Worm (Caenorhabditis elegans) whole organism, L4 larva: Measurements from ENCODE around the gene skih-2.
A peak's percentile ranks its signal among the peaks of the same experiment; 100 is the strongest.

ENCODE experiments used
- ceh-32 ChIP-seq: sonication (generic microtip); optimal IDR thresholded peaks from 2 replicates; lab custom pipeline; 2016; ENCODE audit warnings: mild to moderate bottlenecking, missing genetic modification characterization, missing compliant biosample characterization; ENCODE audit not compliant: poor library complexity
- ces-1 ChIP-seq: fragments of 150-350 bp; sonication (generic microtip); optimal IDR thresholded peaks from 4 replicates; lab custom pipeline; 2014; ENCODE audit warnings: missing biosample characterization, missing genetic modification reagents, missing genetic modification characterization
- dpl-1 ChIP-seq: fragments of 150-350 bp; optimal IDR thresholded peaks from 2 replicates; lab custom pipeline; 2014; ENCODE audit warnings: missing biosample characterization, missing genetic modification reagents, missing genetic modification characterization
- lin-29 ChIP-seq: fragments of 200-800 bp; sonication (Bioruptor generic); IDR thresholded peaks from 2 replicates; pipeline ENCODE4 v1.3.6; 2022; ENCODE audit warnings: missing genetic modification reagents, missing genetic modification characterization, missing compliant biosample characterization
- mdl-1 ChIP-seq, 2 experiments: fragments of 150-350 bp in 1 of 2; sonication (generic microtip) in 1 of 2; optimal IDR thresholded peaks; 2 replicates each; lab custom pipeline; 2014 to 2017; ENCODE audit warnings: missing biosample characterization in 2 of 2, missing genetic modification characterization in 2 of 2
- nhr-10 ChIP-seq: fragments of 150-350 bp; optimal IDR thresholded peaks from 2 replicates; lab custom pipeline; 2014; ENCODE audit warnings: missing biosample characterization, missing genetic modification characterization
- nhr-41 ChIP-seq: fragments of 200-800 bp; sonication (Bioruptor generic); IDR thresholded peaks from 2 replicates; pipeline ENCODE4 v1.3.6; 2022; ENCODE audit warnings: missing genetic modification reagents, missing genetic modification characterization, missing compliant biosample characterization
- nhr-6 ChIP-seq: fragments of 150-350 bp; optimal IDR thresholded peaks from 2 replicates; lab custom pipeline; 2014; ENCODE audit warnings: missing biosample characterization, missing genetic modification characterization
- snpc-1.2 ChIP-seq: fragments of 200-800 bp; sonication (Bioruptor generic); IDR thresholded peaks from 2 replicates; pipeline ENCODE4 v1.3.6; 2022; ENCODE audit warnings: missing genetic modification reagents, missing genetic modification characterization, missing compliant biosample characterization
- zfp-2 ChIP-seq: sonication (generic microtip); optimal IDR thresholded peaks from 2 replicates; lab custom pipeline; 2016; ENCODE audit warnings: mild to moderate bottlenecking, missing genetic modification characterization, missing compliant biosample characterization

DNA sequence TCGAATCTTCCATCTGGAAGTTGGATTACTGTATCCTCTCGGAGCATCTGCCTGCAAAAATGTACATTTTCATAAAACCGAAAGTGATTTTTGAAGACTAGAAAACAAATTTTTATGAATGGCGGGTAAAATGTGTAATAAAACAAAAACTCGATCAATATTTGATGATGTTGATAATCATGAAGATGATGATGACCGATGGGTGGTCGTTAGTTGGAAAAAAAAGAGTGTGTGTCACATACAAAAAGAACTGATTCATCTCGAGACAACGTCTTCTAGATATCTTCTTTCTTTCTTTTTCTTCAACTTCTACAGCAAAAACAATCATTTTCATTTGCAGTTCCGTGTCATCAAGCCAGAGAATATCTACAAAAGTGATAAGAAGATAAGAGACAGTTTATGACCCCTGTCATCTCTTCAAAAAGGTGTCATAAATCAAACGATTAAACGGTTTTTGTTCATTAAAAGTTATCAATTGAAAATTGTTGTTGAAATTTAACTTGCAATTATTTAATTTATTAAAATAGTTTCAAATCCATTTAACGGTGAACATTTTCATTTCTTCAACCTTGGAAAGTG, 49.6 kb downstream of the skih-2 start, which contains the start of gene bcc-1:
- TF ChIP-seq nhr-10 (tag; lab: Kevin White, UChicago) (no peak), nhr-41 (no peak), dpl-1 (GFP tag; lab: Kevin White, UChicago) (no peak), ces-1 (GFP tag; lab: Kevin White, UChicago) (no peak), ceh-32 (tag; lab: Kevin White, UChicago) (no peak), mdl-1 (tag; optimal IDR thresholded peaks at IDR 0.05; lab: Kevin White, UChicago) (peak in 1 of 2 experiments; percentile 53), snpc-1.2 (GFP tag; lab: Robert Waterston, UW) (no peak), zfp-2 (tag; lab: Kevin White, UChicago) (no peak), lin-29 (GFP tag; lab: Robert Waterston, UW) (no peak), nhr-6 (tag; lab: Kevin White, UChicago) (no peak)
